Worm (Caenorhabditis elegans) whole organism, mixed stage, embryonic: Measurements from ENCODE around the gene Y57A10C.9.

Experiments used
- nhr-237 ChIP-seq: fragments of 150-350 bp; optimal IDR thresholded peaks from 2 replicates; lab custom pipeline; 2014; ENCODE audit warnings: missing biosample characterization, missing genetic modification characterization
- pha-4 ChIP-seq: fragments of 150-350 bp; optimal IDR thresholded peaks from 2 replicates; lab custom pipeline; 2018; ENCODE audit warnings: missing biosample characterization, missing genetic modification reagents, missing genetic modification characterization

DNA sequence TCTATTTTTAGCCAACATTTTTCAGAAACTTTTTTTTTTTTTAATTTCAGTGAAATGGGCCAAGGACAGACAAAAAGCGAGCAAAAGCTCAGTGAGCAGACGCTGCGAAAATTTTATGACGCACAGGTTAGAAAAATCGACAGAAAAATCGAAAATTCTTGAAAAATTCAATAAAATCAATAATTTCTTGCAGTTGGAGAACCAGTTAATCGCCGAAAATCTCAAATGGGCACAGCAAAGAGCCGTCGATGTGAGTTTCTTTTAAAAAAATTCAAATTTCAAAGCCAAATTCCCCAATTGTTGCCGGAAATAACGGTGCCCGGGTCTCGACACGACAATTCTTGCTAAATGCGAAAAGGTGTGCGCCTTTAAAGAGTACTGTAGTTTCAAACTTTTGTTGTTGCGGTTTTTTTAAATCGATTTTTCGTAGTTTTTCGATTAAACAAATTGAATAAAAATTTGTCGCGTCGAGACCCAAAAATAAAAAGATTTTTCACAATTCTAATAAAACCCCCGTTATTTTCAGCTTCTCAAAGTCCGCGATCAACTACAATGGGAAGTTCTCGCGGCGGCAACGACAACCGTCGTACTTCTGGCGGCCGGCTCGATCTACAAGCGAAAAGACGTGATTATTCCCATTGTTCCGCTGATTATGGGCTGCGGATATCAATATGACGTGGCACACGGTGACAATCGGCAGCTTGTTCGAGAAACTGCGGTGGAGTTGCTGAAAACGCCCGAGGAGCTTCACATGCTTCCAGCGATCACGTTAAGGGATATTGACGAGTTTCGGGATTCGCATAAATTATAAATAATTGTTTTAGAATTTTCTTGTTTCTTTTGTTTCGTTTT is 22.5 kb upstream of the Y57A10C.9 start, which contains the start of gene tag-280:
- TF ChIP-seq pha-4 (no peak), nhr-237 (tag; lab: Kevin White, UChicago) (no peak)
